Worm (Caenorhabditis elegans) whole organism, L3 larva: ENCODE measurements around the gene F56D6.8.

Source experiments
- ama-1 ChIP-seq: fragments of 150-350 bp; optimal IDR thresholded peaks from 2 replicates; lab custom pipeline; 2018
- ceh-16 ChIP-seq: sonication (generic microtip); optimal IDR thresholded peaks from 2 replicates; lab custom pipeline; 2017; ENCODE audit warnings: missing biosample characterization, missing genetic modification characterization
- nhr-11 ChIP-seq: fragments of 150-350 bp; optimal IDR thresholded peaks from 2 replicates; lab custom pipeline; 2014; ENCODE audit warnings: missing biosample characterization, missing genetic modification characterization
- nhr-77 ChIP-seq: fragments of 150-350 bp; optimal IDR thresholded peaks from 2 replicates; lab custom pipeline; 2014; ENCODE audit warnings: missing biosample characterization, missing genetic modification characterization
- sea-2 ChIP-seq: fragments of 150-350 bp; sonication (generic microtip); optimal IDR thresholded peaks from 4 replicates; lab custom pipeline; 2014; ENCODE audit warnings: missing biosample characterization, missing genetic modification reagents, missing genetic modification characterization
- zag-1 ChIP-seq: fragments of 150-350 bp; optimal IDR thresholded peaks from 2 replicates; lab custom pipeline; 2014; ENCODE audit warnings: missing biosample characterization, missing genetic modification characterization

- TF ChIP-seq zag-1 (tag; lab: Kevin White, UChicago) = no peak
- TF ChIP-seq sea-2 = no peak
- TF ChIP-seq nhr-77 = no peak
- TF ChIP-seq ceh-16 (tag; lab: Kevin White, UChicago) = no peak
- no peak for TF ChIP-seq nhr-11 (tag; lab: Kevin White, UChicago)
- TF ChIP-seq ama-1 (lab: Kevin White, UChicago) = no peak
Observed at ce11 chrIV:3855543-3855942, 38.7 kb downstream of the F56D6.8 start, which contains the start of gene zag-1.
